Worm (Caenorhabditis elegans): Measurements from ENCODE around the gene Y42H9AR.4.

DNA sequence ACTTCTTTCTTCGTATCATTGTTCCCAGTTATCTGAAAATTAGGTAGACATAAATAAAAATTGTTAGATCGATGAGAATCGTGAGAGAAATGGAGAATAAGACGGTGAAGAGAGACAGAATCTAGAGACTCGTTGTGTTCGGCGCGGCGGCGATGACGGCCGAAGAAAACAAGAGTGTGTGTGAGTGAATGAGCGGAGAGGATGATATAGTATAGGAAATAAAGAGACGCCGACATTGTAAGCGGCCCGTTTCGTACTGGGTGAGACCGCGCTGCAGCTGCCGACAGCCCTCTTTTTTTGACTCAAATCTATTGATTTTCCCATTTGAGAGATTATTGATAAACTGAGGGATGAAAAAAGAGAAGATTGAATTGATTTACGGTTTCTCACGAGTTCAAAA lies at the start of gene Y42H9AR.4:
- TF ChIP-seq ham-2 (GFP tag; optimal IDR thresholded peaks at IDR 0.05), result no peak
- no peak for TF ChIP-seq unc-39 (tag; optimal IDR thresholded peaks at IDR 0.05)
- TF ChIP-seq elt-3 (tag; optimal IDR thresholded peaks at IDR 0.05), result no peak
